Fruit fly (Drosophila melanogaster) whole organism, embryonic: ENCODE data around the gene Ugt35E1.

Source experiments
- Ada2b ChIP-seq: fragments of 200-800 bp; sonication (Bioruptor generic); IDR thresholded peaks from 2 replicates; pipeline ENCODE4 v1.3.6; 2022; ENCODE audit warnings: missing biosample characterization, missing genetic modification characterization
- CG31224 ChIP-seq: fragments of 200-800 bp; sonication (Bioruptor generic); IDR thresholded peaks from 2 replicates; pipeline ENCODE4 v1.3.6; 2022; ENCODE audit warnings: missing biosample characterization, missing genetic modification characterization
- CG31441 ChIP-seq: fragments of 200-800 bp; sonication (Bioruptor generic); IDR thresholded peaks from 2 replicates; pipeline ENCODE4 v1.3.6; 2022; ENCODE audit warnings: missing biosample characterization, missing genetic modification characterization
- CG6791 ChIP-seq: fragments of 200-800 bp; sonication (Bioruptor generic); IDR thresholded peaks from 3 replicates; pipeline ENCODE4 v1.3.6; 2022; ENCODE audit warnings: missing biosample characterization, missing genetic modification characterization; ENCODE audit not compliant: partially characterized antibody
- Dbx ChIP-seq: fragments of 200-800 bp; sonication (Bioruptor generic); IDR thresholded peaks from 3 replicates; pipeline ENCODE4 v1.3.6; 2022; ENCODE audit warnings: missing biosample characterization, missing genetic modification characterization
- HHEX ChIP-seq: fragments of 200-800 bp; sonication (Bioruptor generic); optimal IDR thresholded peaks from 3 replicates; lab custom pipeline; 2017; ENCODE audit warnings: missing biosample characterization, mild to moderate bottlenecking, missing genetic modification characterization, missing genetic modification reagents
- Neu2 ChIP-seq: fragments of 200-800 bp; sonication (Bioruptor generic); optimal IDR thresholded peaks from 3 replicates; lab custom pipeline; 2016; ENCODE audit warnings: missing biosample characterization, missing genetic modification characterization, borderline replicate concordance
- Nf-YB ChIP-seq: fragments of 200-800 bp; sonication (Bioruptor generic); optimal IDR thresholded peaks from 3 replicates; lab custom pipeline; 2019; ENCODE audit warnings: missing biosample characterization, mild to moderate bottlenecking, missing genetic modification characterization, moderate library complexity
- cad ChIP-seq: fragments of >200 bp; optimal IDR thresholded peaks from 2 replicates; lab custom pipeline; 2017; ENCODE audit warnings: missing biosample characterization, missing genetic modification characterization
- chm ChIP-seq: fragments of 200-800 bp; sonication (Bioruptor generic); IDR thresholded peaks from 2 replicates; pipeline ENCODE4 v1.3.6; 2022; ENCODE audit warnings: missing biosample characterization, missing genetic modification characterization
- croc ChIP-seq: fragments of 200-800 bp; sonication (Bioruptor generic); conservative IDR thresholded peaks from 3 replicates; pipeline ENCODE4 v1.3.6; 2022; ENCODE audit warnings: missing biosample characterization, missing genetic modification characterization
- en ChIP-seq: fragments of 200-800 bp; sonication (Bioruptor generic); optimal IDR thresholded peaks from 2 replicates; lab custom pipeline; 2016; ENCODE audit warnings: missing biosample characterization, missing genetic modification characterization
- ftz-f1 ChIP-seq: fragments of 200-800 bp; sonication (Bioruptor generic); optimal IDR thresholded peaks from 2 replicates; lab custom pipeline; 2016; ENCODE audit warnings: missing biosample characterization, missing genetic modification characterization
- gsb-n ChIP-seq: fragments of 200-800 bp; sonication (Bioruptor generic); optimal IDR thresholded peaks from 3 replicates; lab custom pipeline; 2018; ENCODE audit warnings: missing biosample characterization, mild to moderate bottlenecking, missing genetic modification characterization
- nerfin-2 ChIP-seq: fragments of 200-800 bp; sonication (Bioruptor generic); IDR thresholded peaks from 2 replicates; pipeline ENCODE4 v1.3.6; 2022; ENCODE audit warnings: missing biosample characterization, missing genetic modification characterization; ENCODE audit not compliant: partially characterized antibody
- phol ChIP-seq: fragments of 200-800 bp; sonication (Bioruptor generic); optimal IDR thresholded peaks from 3 replicates; lab custom pipeline; 2018; ENCODE audit warnings: missing biosample characterization, mild to moderate bottlenecking, missing genetic modification characterization, moderate library complexity

Ugt35E1 gene

dm6 chr3R:11115606-11116005 lies 50.3 kb downstream of the Ugt35E1 start, which contains the start of gene SdhCL:
Gene SdhCL (minus strand): TSS chr3R:11115706.
- no peak for TF ChIP-seq CG31224 (GFP tag; lab: Robert Waterston, UW)
- TF ChIP-seq Neu2, result no peak
- TF ChIP-seq croc (GFP tag; lab: Robert Waterston, UW), result no peak
- TF ChIP-seq Ada2b (GFP tag; lab: Robert Waterston, UW), result no peak
- no peak for TF ChIP-seq HHEX
- no peak for TF ChIP-seq nerfin-2
- no peak for TF ChIP-seq ftz-f1 (GFP tag; lab: Kevin White, UChicago)
- TF ChIP-seq CG6791 (GFP tag; lab: Robert Waterston, UW), result no peak
- TF ChIP-seq phol (tag; lab: Kevin White, UChicago), result no peak
- TF ChIP-seq CG31441 (GFP tag; lab: Robert Waterston, UW), result no peak
- no peak for TF ChIP-seq en
- TF ChIP-seq cad (GFP tag; lab: Kevin White, UChicago), result no peak
- TF ChIP-seq Nf-YB, result no peak
- no peak for TF ChIP-seq Dbx (GFP tag; lab: Robert Waterston, UW)
- TF ChIP-seq chm (GFP tag; lab: Robert Waterston, UW), result no peak
- no peak for TF ChIP-seq gsb-n (tag; lab: Kevin White, UChicago)
- TF ChIP-seq, all 482 proteins: peak for 0
